Fruit fly (Drosophila melanogaster) whole organism, prepupa: ENCODE measurements around the gene Pdp1.

Source experiments
- CG11902 ChIP-seq: fragments of 200-800 bp; sonication (Bioruptor generic); optimal IDR thresholded peaks from 3 replicates; lab custom pipeline; 2016; ENCODE audit warnings: missing biosample characterization, missing genetic modification characterization
- CG7368 ChIP-seq: fragments of 200-800 bp; sonication (Bioruptor generic); optimal IDR thresholded peaks from 3 replicates; lab custom pipeline; 2016; ENCODE audit warnings: missing biosample characterization, missing genetic modification characterization
- Eip78C ChIP-seq: fragments of 200-800 bp; sonication (Bioruptor generic); peaks from one replicate; lab custom pipeline; 2016; ENCODE audit warnings: missing biosample characterization, missing genetic modification characterization
- OdsH ChIP-seq: fragments of 200-800 bp; sonication (Bioruptor generic); optimal IDR thresholded peaks from 3 replicates; lab custom pipeline; 2016; ENCODE audit warnings: missing biosample characterization, missing genetic modification characterization
- Sox102F ChIP-seq: fragments of 200-800 bp; sonication (Bioruptor generic); optimal IDR thresholded peaks from 2 replicates; lab custom pipeline; 2016; ENCODE audit warnings: missing biosample characterization, mild to moderate bottlenecking, missing genetic modification characterization
- acj6 ChIP-seq: fragments of 200-800 bp; sonication (Bioruptor generic); optimal IDR thresholded peaks from 3 replicates; lab custom pipeline; 2016; ENCODE audit warnings: missing biosample characterization, missing genetic modification characterization
- dac ChIP-seq: fragments of 200-800 bp; sonication (Bioruptor generic); optimal IDR thresholded peaks from 2 replicates; lab custom pipeline; 2017; ENCODE audit warnings: missing biosample characterization, mild to moderate bottlenecking, missing genetic modification characterization

dm6 chr3L:7854752-7855454, 12.3 kb downstream of the Pdp1 start:
- TF ChIP-seq OdsH (GFP tag; lab: Kevin White, UChicago): no peak
- no peak for TF ChIP-seq CG7368 (GFP tag; lab: Kevin White, UChicago)
- peak; percentile 16 for TF ChIP-seq Sox102F (GFP tag; lab: Kevin White, UChicago)
- TF ChIP-seq acj6 (GFP tag; lab: Kevin White, UChicago): peak; percentile 31
- TF ChIP-seq Eip78C (GFP tag; lab: Kevin White, UChicago): peak; percentile 64
- no peak for TF ChIP-seq CG11902 (GFP tag; lab: Kevin White, UChicago)
- TF ChIP-seq dac (GFP tag; lab: Kevin White, UChicago): peak; percentile 8
